In the genomic region with DNA sequence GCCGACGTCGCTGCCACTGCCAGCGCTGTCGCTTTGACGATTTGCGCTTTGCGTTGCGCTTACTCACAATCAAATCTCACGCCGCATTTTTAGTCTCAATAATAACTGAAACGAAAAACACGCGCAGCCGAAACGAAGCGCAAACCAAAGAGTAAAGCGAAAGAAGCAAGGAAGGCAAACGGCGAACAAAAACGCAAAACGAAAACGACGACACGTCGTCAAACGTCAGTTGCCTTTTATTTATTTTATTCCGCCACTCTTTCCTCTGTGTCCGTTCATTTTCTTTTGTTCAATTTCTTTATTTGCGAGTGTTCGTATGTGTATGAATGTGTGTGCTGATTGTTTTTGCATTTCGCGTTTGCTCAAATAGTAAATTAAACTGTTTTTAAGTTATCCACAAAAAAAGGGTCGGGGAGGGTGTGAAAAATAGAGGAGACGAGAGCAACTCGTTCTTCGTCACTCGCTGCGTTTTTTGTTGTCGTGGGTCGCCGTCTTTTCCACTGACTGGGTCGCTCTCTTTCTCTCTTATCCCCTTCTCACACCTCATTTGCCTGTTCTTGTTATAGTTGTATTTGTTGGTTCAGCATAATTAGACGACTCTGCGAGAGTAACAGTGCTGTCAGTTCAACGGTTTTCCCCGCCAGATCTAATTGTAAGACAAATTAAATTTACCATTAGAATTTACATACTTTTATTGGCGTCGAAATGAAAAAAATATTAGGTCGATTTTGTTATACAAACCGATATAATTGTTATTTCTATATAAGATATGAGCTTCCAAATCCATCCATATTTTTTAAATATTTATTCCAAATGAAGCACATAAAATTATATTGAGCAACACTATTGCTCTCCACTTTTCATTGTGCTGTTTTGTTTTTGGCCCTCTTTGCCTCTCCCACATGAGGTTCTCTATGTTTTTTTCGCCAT, we compare ENCODE assay signal across 1 fruit fly cellular context.
A peak's percentile ranks its signal among the peaks of the same experiment; 100 is the strongest.
TF ChIP-seq lines count a peak whose summit lies in the region.

No protein-coding gene starts in this region.

TF ChIP-seq in whole organism, embryonic, 481 proteins besides CTCF, POLR2A, EP300 and RAD21 (continued from another document and continues in another):
- peak; percentile 24 for TF ChIP-seq CG1529 (GFP tag; optimal IDR thresholded peaks at IDR 0.05; lab: Kevin White, UChicago)
- TF ChIP-seq unpg (GFP tag; optimal IDR thresholded peaks at IDR 0.05; lab: Kevin White, UChicago), result peak; percentile 79
- no peak for TF ChIP-seq CG15073 (GFP tag; optimal IDR thresholded peaks at IDR 0.05; lab: Kevin White, UChicago)
- no peak for TF ChIP-seq CG3838 (GFP tag; optimal IDR thresholded peaks at IDR 0.05; lab: Kevin White, UChicago)
- TF ChIP-seq HLH3B (GFP tag; IDR thresholded peaks at IDR 0.05; lab: Robert Waterston, UW), result 0 out of 2 replicates have a peak, but pooled peaks have one; percentile 16
- TF ChIP-seq CG11723 (GFP tag; optimal IDR thresholded peaks at IDR 0.05; lab: Kevin White, UChicago), result peak; percentile 28
- TF ChIP-seq CG10979 (tag; optimal IDR thresholded peaks at IDR 0.05; lab: Kevin White, UChicago), result peak; percentile 76
- peak; percentile 83 for TF ChIP-seq CG2712 (tag; optimal IDR thresholded peaks at IDR 0.05; lab: Kevin White, UChicago)
- no peak for TF ChIP-seq crp (GFP tag; optimal IDR thresholded peaks at IDR 0.05; lab: Kevin White, UChicago)
- peak; percentile 48 for TF ChIP-seq E2f2 (GFP tag; IDR thresholded peaks at IDR 0.05; lab: Robert Waterston, UW)
- TF ChIP-seq CG4617 (GFP tag; optimal IDR thresholded peaks at IDR 0.05; lab: Kevin White, UChicago; ENCODE audit: borderline replicate concordance), result no peak
- no peak for TF ChIP-seq nerfin-2 (GFP tag; IDR thresholded peaks at IDR 0.05; lab: Robert Waterston, UW; ENCODE audit: partially characterized antibody)
- no peak for TF ChIP-seq CG11398 (GFP tag; optimal IDR thresholded peaks at IDR 0.05; lab: Kevin White, UChicago)
- peak; percentile 71 for TF ChIP-seq zfh1 (GFP tag; IDR thresholded peaks at IDR 0.05; lab: Robert Waterston, UW)
- TF ChIP-seq Eip74EF (GFP tag; optimal IDR thresholded peaks at IDR 0.05; lab: Kevin White, UChicago), result peak in 1 of 2 experiments; percentile 56
- no peak for TF ChIP-seq Antp (GFP tag; optimal IDR thresholded peaks at IDR 0.05; lab: Kevin White, UChicago)
- peak; percentile 38 for TF ChIP-seq CG8290 (GFP tag; optimal IDR thresholded peaks at IDR 0.05; lab: Kevin White, UChicago)
- peak in 1 of 2 experiments; percentile 50 for TF ChIP-seq CG8290 (tag; optimal IDR thresholded peaks at IDR 0.05; lab: Kevin White, UChicago)
- peak; percentile 79 for TF ChIP-seq CG14014 (GFP tag; IDR thresholded peaks at IDR 0.05; lab: Robert Waterston, UW)
- TF ChIP-seq danr (GFP tag; IDR thresholded peaks at IDR 0.05; lab: Robert Waterston, UW), result peak; percentile 57; the same call in 1 of the 2 replicates
- TF ChIP-seq Scr (GFP tag; IDR thresholded peaks at IDR 0.05; lab: Robert Waterston, UW; ENCODE audit: partially characterized antibody), result no peak
- TF ChIP-seq Dad (GFP tag; optimal IDR thresholded peaks at IDR 0.05; lab: Kevin White, UChicago), result peak; percentile 36
- peak; percentile 20 for TF ChIP-seq ATbp (GFP tag; optimal IDR thresholded peaks at IDR 0.05; lab: Kevin White, UChicago)
- TF ChIP-seq CG7928 (GFP tag; optimal IDR thresholded peaks at IDR 0.05; lab: Kevin White, UChicago), result peak; percentile 31
- TF ChIP-seq CG5245 (GFP tag; optimal IDR thresholded peaks at IDR 0.05; lab: Kevin White, UChicago), result no peak
- TF ChIP-seq chinmo (GFP tag; IDR thresholded peaks at IDR 0.05; lab: Robert Waterston, UW; ENCODE audit: partially characterized antibody), result peak; percentile 86; the same call in 3 of the 4 replicates
- TF ChIP-seq sob (GFP tag; IDR thresholded peaks at IDR 0.05; lab: Robert Waterston, UW), result peak; percentile 68
- no peak for TF ChIP-seq CG13287 (GFP tag; IDR thresholded peaks at IDR 0.05; lab: Robert Waterston, UW; ENCODE audit: partially characterized antibody)
- TF ChIP-seq run (tag; optimal IDR thresholded peaks at IDR 0.05; lab: Kevin White, UChicago), result no peak
- peak; percentile 82 for TF ChIP-seq abd-A (tag; optimal IDR thresholded peaks at IDR 0.05; lab: Kevin White, UChicago)
- peak; percentile 56 for TF ChIP-seq az2 (GFP tag; optimal IDR thresholded peaks at IDR 0.05; lab: Kevin White, UChicago)
- TF ChIP-seq en (GFP tag; optimal IDR thresholded peaks at IDR 0.05; lab: Kevin White, UChicago), result no peak
- peak; percentile 54 for TF ChIP-seq CG2875 (GFP tag; optimal IDR thresholded peaks at IDR 0.05; lab: Kevin White, UChicago)
- peak; percentile 68 for TF ChIP-seq Blimp-1 (GFP tag; optimal IDR thresholded peaks at IDR 0.05; lab: Kevin White, UChicago)
- TF ChIP-seq Hr3 (GFP tag; optimal IDR thresholded peaks at IDR 0.05; lab: Kevin White, UChicago), result peak; percentile 49
- peak; percentile 95 for TF ChIP-seq Sry-β (GFP tag; optimal IDR thresholded peaks at IDR 0.05; lab: Kevin White, UChicago)
- peak; percentile 71 for TF ChIP-seq lmd (GFP tag; IDR thresholded peaks at IDR 0.05; lab: Robert Waterston, UW)
- TF ChIP-seq Ada2b (GFP tag; IDR thresholded peaks at IDR 0.05; lab: Robert Waterston, UW), result peak; percentile 71
- peak; percentile 90 for TF ChIP-seq CG18599 (GFP tag; optimal IDR thresholded peaks at IDR 0.05; lab: Kevin White, UChicago)
- peak; percentile 82 for TF ChIP-seq BtbVII (GFP tag; optimal IDR thresholded peaks at IDR 0.05; lab: Kevin White, UChicago)
- peak; percentile 39 for TF ChIP-seq CG13624 (GFP tag; optimal IDR thresholded peaks at IDR 0.05; lab: Kevin White, UChicago)
- peak; percentile 70 for TF ChIP-seq CG8388 (GFP tag; optimal IDR thresholded peaks at IDR 0.05; lab: Kevin White, UChicago)
- TF ChIP-seq chif (GFP tag; optimal IDR thresholded peaks at IDR 0.05; lab: Kevin White, UChicago), result peak; percentile 22 to 28
- no peak for TF ChIP-seq CG14860 (GFP tag; IDR thresholded peaks at IDR 0.05; lab: Robert Waterston, UW; ENCODE audit: partially characterized antibody)
- TF ChIP-seq CG7357 (GFP tag; IDR thresholded peaks at IDR 0.05; lab: Robert Waterston, UW), result no peak
- TF ChIP-seq CG7745 (tag; optimal IDR thresholded peaks at IDR 0.05; lab: Kevin White, UChicago), result peak; percentile 53
- peak; percentile 65 for TF ChIP-seq CG14710 (tag; optimal IDR thresholded peaks at IDR 0.05; lab: Kevin White, UChicago)
- TF ChIP-seq Bteb2 (GFP tag; optimal IDR thresholded peaks at IDR 0.05; lab: Kevin White, UChicago), result peak; percentile 66
- TF ChIP-seq E2f1 (GFP tag; IDR thresholded peaks at IDR 0.05; lab: Robert Waterston, UW), result peak; percentile 48; the same call in 1 of the 2 replicates
- peak; percentile 26 for TF ChIP-seq CG3407 (GFP tag; optimal IDR thresholded peaks at IDR 0.05; lab: Kevin White, UChicago)
- TF ChIP-seq CG11456 (GFP tag; IDR thresholded peaks at IDR 0.05; lab: Robert Waterston, UW), result no peak
- TF ChIP-seq Vsx1 (GFP tag; optimal IDR thresholded peaks at IDR 0.05; lab: Kevin White, UChicago), result peak; percentile 50
- peak; percentile 66 for TF ChIP-seq D19A (tag; optimal IDR thresholded peaks at IDR 0.05; lab: Kevin White, UChicago)
- TF ChIP-seq crol (GFP tag; IDR thresholded peaks at IDR 0.05; lab: Robert Waterston, UW), result peak; percentile 69
- no peak for TF ChIP-seq CG17912 (GFP tag; optimal IDR thresholded peaks at IDR 0.05; lab: Kevin White, UChicago)
- TF ChIP-seq HHEX (GFP tag; optimal IDR thresholded peaks at IDR 0.05; lab: Kevin White, UChicago), result peak; percentile 48
- peak; percentile 78 for TF ChIP-seq CG17361 (GFP tag; IDR thresholded peaks at IDR 0.05; lab: Robert Waterston, UW)
- 0 out of 2 replicates have a peak, but pooled peaks have one; percentile 19 for TF ChIP-seq CG17328 (GFP tag; IDR thresholded peaks at IDR 0.05; lab: Robert Waterston, UW)
- TF ChIP-seq Mes4 (GFP tag; optimal IDR thresholded peaks at IDR 0.05; lab: Kevin White, UChicago), result no peak
- no peak for TF ChIP-seq Kr (GFP tag; optimal IDR thresholded peaks at IDR 0.05; lab: Kevin White, UChicago)
- peak; percentile 30 for TF ChIP-seq stwl (tag; optimal IDR thresholded peaks at IDR 0.05; lab: Kevin White, UChicago)
- TF ChIP-seq CG10565 (GFP tag; optimal IDR thresholded peaks at IDR 0.05; lab: Kevin White, UChicago), result no peak
- TF ChIP-seq CG15011 (GFP tag; optimal IDR thresholded peaks at IDR 0.05; lab: Kevin White, UChicago), result peak; percentile 67
- no peak for TF ChIP-seq dm (GFP tag; optimal IDR thresholded peaks at IDR 0.05; lab: Kevin White, UChicago)
- peak; percentile 48; the same call in 1 of the 3 replicates for TF ChIP-seq gce (GFP tag; IDR thresholded peaks at IDR 0.05; lab: Robert Waterston, UW)
- peak; percentile 26 for TF ChIP-seq Spps (tag; optimal IDR thresholded peaks at IDR 0.05; lab: Kevin White, UChicago)
- peak in 1 of 3 experiments; percentile 72 for TF ChIP-seq lola (GFP tag; optimal IDR thresholded peaks at IDR 0.05; lab: Kevin White, UChicago)
- no peak for TF ChIP-seq CG1792 (GFP tag; optimal IDR thresholded peaks at IDR 0.05; lab: Kevin White, UChicago)
- TF ChIP-seq cg (GFP tag; optimal IDR thresholded peaks at IDR 0.05; lab: Kevin White, UChicago), result peak; percentile 49
- peak; percentile 74 for TF ChIP-seq CG10267 (tag; optimal IDR thresholded peaks at IDR 0.05; lab: Kevin White, UChicago)
- peak; percentile 57 for TF ChIP-seq HmgZ (tag; optimal IDR thresholded peaks at IDR 0.05; lab: Kevin White, UChicago)
- no peak for TF ChIP-seq grn (GFP tag; optimal IDR thresholded peaks at IDR 0.05; lab: Kevin White, UChicago)
- peak; percentile 32 for TF ChIP-seq Hey (tag; optimal IDR thresholded peaks at IDR 0.05; lab: Kevin White, UChicago)
- peak; percentile 64 for TF ChIP-seq Dip3 (GFP tag; optimal IDR thresholded peaks at IDR 0.05; lab: Kevin White, UChicago)
- TF ChIP-seq odd (GFP tag; optimal IDR thresholded peaks at IDR 0.05; lab: Kevin White, UChicago), result peak; percentile 55
- peak; percentile 57 for TF ChIP-seq ind (GFP tag; optimal IDR thresholded peaks at IDR 0.05; lab: Kevin White, UChicago)
- no peak for TF ChIP-seq Dref (GFP tag; IDR thresholded peaks at IDR 0.05; lab: Robert Waterston, UW)
- TF ChIP-seq Asciz (GFP tag; optimal IDR thresholded peaks at IDR 0.05; lab: Kevin White, UChicago), result peak; percentile 25
- TF ChIP-seq fd64A (GFP tag; optimal IDR thresholded peaks at IDR 0.05; lab: Kevin White, UChicago), result no peak
- peak; percentile 19; the same call in 1 of the 2 replicates for TF ChIP-seq Ravus (GFP tag; IDR thresholded peaks at IDR 0.05; lab: Robert Waterston, UW)
- peak; percentile 94 for TF ChIP-seq kni (GFP tag; optimal IDR thresholded peaks at IDR 0.05; lab: Kevin White, UChicago)
- no peak for TF ChIP-seq ab (GFP tag; optimal IDR thresholded peaks at IDR 0.05; lab: Kevin White, UChicago)
- peak; percentile 68 for TF ChIP-seq org-1 (GFP tag; optimal IDR thresholded peaks at IDR 0.05; lab: Kevin White, UChicago)
- no peak for TF ChIP-seq CG6175 (GFP tag; IDR thresholded peaks at IDR 0.05; lab: Robert Waterston, UW)
- TF ChIP-seq trem (tag; optimal IDR thresholded peaks at IDR 0.05; lab: Kevin White, UChicago), result peak; percentile 51
- no peak for TF ChIP-seq CG16863 (GFP tag; optimal IDR thresholded peaks at IDR 0.05; lab: Kevin White, UChicago)
- TF ChIP-seq lilli (GFP tag; optimal IDR thresholded peaks at IDR 0.05; lab: Kevin White, UChicago), result peak; percentile 77
- TF ChIP-seq ranshi (GFP tag; IDR thresholded peaks at IDR 0.05; lab: Robert Waterston, UW), result no peak; the same call in 1 of the 2 replicates
- no peak for TF ChIP-seq ato (GFP tag; IDR thresholded peaks at IDR 0.05; lab: Robert Waterston, UW; ENCODE audit: partially characterized antibody)
- TF ChIP-seq ssp (GFP tag; IDR thresholded peaks at IDR 0.05; lab: Robert Waterston, UW), result no peak
- TF ChIP-seq phol (tag; optimal IDR thresholded peaks at IDR 0.05; lab: Kevin White, UChicago), result peak; percentile 70
- TF ChIP-seq Max (GFP tag; optimal IDR thresholded peaks at IDR 0.05; lab: Kevin White, UChicago), result peak; percentile 58
- peak; percentile 34 for TF ChIP-seq CG30020 (tag; optimal IDR thresholded peaks at IDR 0.05; lab: Kevin White, UChicago)
- TF ChIP-seq CG34224 (GFP tag; IDR thresholded peaks at IDR 0.05; lab: Robert Waterston, UW; ENCODE audit: partially characterized antibody), result no peak; the same call in 2 of the 3 replicates
- TF ChIP-seq CG13296 (GFP tag; optimal IDR thresholded peaks at IDR 0.05; lab: Kevin White, UChicago), result peak; percentile 85
- TF ChIP-seq luna (GFP tag; optimal IDR thresholded peaks at IDR 0.05; lab: Kevin White, UChicago), result no peak
- TF ChIP-seq CG15696 (tag; optimal IDR thresholded peaks at IDR 0.05; lab: Kevin White, UChicago), result peak; percentile 63
- peak; percentile 87 for TF ChIP-seq Adf1 (GFP tag; IDR thresholded peaks at IDR 0.05; lab: Robert Waterston, UW)
- TF ChIP-seq CG1647 (GFP tag; optimal IDR thresholded peaks at IDR 0.05; lab: Kevin White, UChicago), result no peak
- TF ChIP-seq insv (GFP tag; optimal IDR thresholded peaks at IDR 0.05; lab: Kevin White, UChicago), result peak in 1 of 2 experiments; percentile 23
- peak; percentile 72 for TF ChIP-seq CG13775 (GFP tag; optimal IDR thresholded peaks at IDR 0.05; lab: Kevin White, UChicago)
- no peak for TF ChIP-seq Atf3 (GFP tag; optimal IDR thresholded peaks at IDR 0.05; lab: Kevin White, UChicago)
- TF ChIP-seq dysf (GFP tag; IDR thresholded peaks at IDR 0.05; lab: Robert Waterston, UW), result peak; percentile 83
- no peak for TF ChIP-seq CG2199 (GFP tag; IDR thresholded peaks at IDR 0.05; lab: Robert Waterston, UW)
- no peak for TF ChIP-seq gcm2 (GFP tag; optimal IDR thresholded peaks at IDR 0.05; lab: Kevin White, UChicago)
- peak; percentile 65 for TF ChIP-seq gcm (GFP tag; optimal IDR thresholded peaks at IDR 0.05; lab: Kevin White, UChicago)
- TF ChIP-seq aop (GFP tag; IDR thresholded peaks at IDR 0.05; lab: Robert Waterston, UW), result no peak
- TF ChIP-seq Chrac-16 (GFP tag; optimal IDR thresholded peaks at IDR 0.05; lab: Kevin White, UChicago), result peak; percentile 48
- 0 out of 2 replicates have a peak, but pooled peaks have one; percentile 18 for TF ChIP-seq Nf-YA (GFP tag; IDR thresholded peaks at IDR 0.05; lab: Robert Waterston, UW)
- TF ChIP-seq Fer1 (GFP tag; optimal IDR thresholded peaks at IDR 0.05; lab: Kevin White, UChicago), result peak; percentile 87
- TF ChIP-seq hth (optimal IDR thresholded peaks at IDR 0.05; lab: Kevin White, UChicago), result no peak
- TF ChIP-seq bigmax (GFP tag; optimal IDR thresholded peaks at IDR 0.05; lab: Kevin White, UChicago), result no peak
- no peak for TF ChIP-seq jumu (GFP tag; optimal IDR thresholded peaks at IDR 0.05; lab: Kevin White, UChicago)
- TF ChIP-seq CG2678 (tag; optimal IDR thresholded peaks at IDR 0.05; lab: Kevin White, UChicago), result peak; percentile 91
- TF ChIP-seq CG10462 (GFP tag; optimal IDR thresholded peaks at IDR 0.05; lab: Kevin White, UChicago), result peak; percentile 5
- TF ChIP-seq kay (GFP tag; optimal IDR thresholded peaks at IDR 0.05; lab: Kevin White, UChicago), result peak; percentile 43
- TF ChIP-seq CG12744 (GFP tag; optimal IDR thresholded peaks at IDR 0.05; lab: Kevin White, UChicago), result peak; percentile 61
- peak; percentile 80 for TF ChIP-seq sug (tag; optimal IDR thresholded peaks at IDR 0.05; lab: Kevin White, UChicago)
